Fruit fly (Drosophila melanogaster) whole organism, wandering third instar larva: ENCODE measurements around the gene ph-d.

Experiments used
- Myc ChIP-seq: fragments of >200 bp; optimal IDR thresholded peaks from 2 replicates; lab custom pipeline; 2017
- OdsH ChIP-seq: fragments of 200-800 bp; sonication (Bioruptor generic); optimal IDR thresholded peaks from 2 replicates; lab custom pipeline; 2016; ENCODE audit warnings: missing biosample characterization, mild to moderate bottlenecking, missing genetic modification characterization
- h ChIP-seq: fragments of 200-800 bp; sonication (Bioruptor generic); optimal IDR thresholded peaks from 3 replicates; lab custom pipeline; 2016; ENCODE audit warnings: missing biosample characterization, mild to moderate bottlenecking, missing genetic modification characterization
- lola ChIP-seq: fragments of >200 bp; optimal IDR thresholded peaks from 2 replicates; lab custom pipeline; 2017; ENCODE audit warnings: missing biosample characterization, missing genetic modification characterization
- psq ChIP-seq: fragments of 200-800 bp; sonication (Bioruptor generic); optimal IDR thresholded peaks from 3 replicates; lab custom pipeline; 2017; ENCODE audit warnings: missing biosample characterization, mild to moderate bottlenecking, missing genetic modification characterization, moderate library complexity
- sv ChIP-seq: fragments of 200-800 bp; sonication (Bioruptor generic); optimal IDR thresholded peaks from 3 replicates; lab custom pipeline; 2016; ENCODE audit warnings: missing biosample characterization, missing genetic modification characterization
- usp ChIP-seq: fragments of >200 bp; optimal IDR thresholded peaks from 2 replicates; lab custom pipeline; 2017; ENCODE audit warnings: missing biosample characterization, missing genetic modification characterization
- woc ChIP-seq: sonication (Bioruptor generic); optimal IDR thresholded peaks from 2 replicates; lab custom pipeline; 2016; ENCODE audit warnings: missing biosample characterization, mild to moderate bottlenecking, missing genetic modification characterization

- no peak for TF ChIP-seq psq (GFP tag; lab: Kevin White, UChicago)
- no peak for TF ChIP-seq Myc (lab: Kevin White, UChicago)
- no peak for TF ChIP-seq h (GFP tag; lab: Kevin White, UChicago)
- TF ChIP-seq OdsH (GFP tag; lab: Kevin White, UChicago), result no peak
- TF ChIP-seq lola (GFP tag; lab: Kevin White, UChicago), result no peak
- no peak for TF ChIP-seq usp
- no peak for TF ChIP-seq sv
- TF ChIP-seq woc (GFP tag; lab: Kevin White, UChicago), result no peak
Observed at dm6 chrX:2139610-2140009, 16.5 kb upstream of the ph-d start.
